Worm (Caenorhabditis elegans) whole organism, late embryonic: ENCODE measurements around the gene C39B10.5.

Source experiments
- F13H6.1 ChIP-seq: sonication (generic microtip); optimal IDR thresholded peaks from 2 replicates; lab custom pipeline; 2016; ENCODE audit warnings: missing genetic modification characterization, missing compliant biosample characterization
- ama-1 ChIP-seq: fragments of 150-350 bp; optimal IDR thresholded peaks from 2 replicates; lab custom pipeline; 2014
- elt-2 ChIP-seq: sonication (generic microtip); optimal IDR thresholded peaks from 2 replicates; lab custom pipeline; 2016; ENCODE audit warnings: missing genetic modification reagents, missing genetic modification characterization, missing compliant biosample characterization
- fkh-10 ChIP-seq: fragments of 150-350 bp; optimal IDR thresholded peaks from 2 replicates; lab custom pipeline; 2014; ENCODE audit warnings: missing biosample characterization, missing genetic modification reagents, missing genetic modification characterization
- mec-3 ChIP-seq: sonication (generic microtip); optimal IDR thresholded peaks from 2 replicates; lab custom pipeline; 2016; ENCODE audit warnings: borderline replicate concordance, missing genetic modification characterization, missing compliant biosample characterization
- nfya-1 ChIP-seq: sonication (generic microtip); optimal IDR thresholded peaks from 2 replicates; lab custom pipeline; 2017; ENCODE audit warnings: missing genetic modification characterization, mild to moderate bottlenecking, missing compliant biosample characterization, antibody characterized with exemption, moderate library complexity
- unc-55 ChIP-seq: sonication (generic microtip); optimal IDR thresholded peaks from 2 replicates; lab custom pipeline; 2017; ENCODE audit warnings: missing biosample characterization, missing genetic modification reagents, missing genetic modification characterization
- ztf-16 ChIP-seq: sonication (generic microtip); optimal IDR thresholded peaks from 2 replicates; lab custom pipeline; 2017; ENCODE audit warnings: missing genetic modification characterization, missing compliant biosample characterization

DNA sequence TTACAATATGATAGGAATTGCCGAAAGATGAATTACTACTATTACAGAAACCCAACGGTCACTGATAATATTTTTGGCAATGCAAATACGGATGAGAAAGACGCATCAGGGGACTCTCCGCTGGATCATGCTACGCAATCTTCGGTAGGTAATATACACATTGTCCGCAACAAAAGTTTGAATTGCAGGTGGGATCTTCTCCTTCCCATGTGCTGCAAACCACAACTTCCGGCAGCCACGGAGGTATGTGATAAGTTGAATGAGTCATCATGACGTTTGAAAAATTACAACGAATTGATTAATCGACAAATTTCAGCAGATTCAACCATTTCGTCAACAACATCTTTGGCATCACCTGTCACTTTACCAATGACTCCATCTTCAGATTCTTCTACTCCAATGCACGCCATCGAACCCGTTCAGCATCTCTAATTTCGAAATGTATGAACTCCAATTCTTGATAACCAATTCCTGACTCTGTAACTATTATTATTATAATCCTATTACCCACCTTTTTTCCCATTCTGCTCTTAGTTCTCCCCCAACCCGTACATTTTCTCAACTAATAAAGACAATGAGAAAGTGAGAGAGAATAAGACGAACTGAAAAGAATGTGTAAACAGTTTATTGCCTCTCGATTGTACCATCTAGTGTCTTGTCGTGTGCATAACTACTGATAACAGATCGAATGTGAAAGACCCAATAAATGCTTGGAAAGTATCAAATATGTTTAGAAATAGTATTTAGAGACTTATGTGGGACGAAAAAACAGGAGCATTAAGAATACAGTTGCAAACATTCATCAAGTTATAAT, 30.2 kb downstream of the C39B10.5 start:
- TF ChIP-seq ztf-16 (tag; lab: Kevin White, UChicago) = no peak
- no peak for TF ChIP-seq elt-2 (tag; lab: Kevin White, UChicago)
- TF ChIP-seq F13H6.1 = no peak
- TF ChIP-seq nfya-1 = no peak
- TF ChIP-seq fkh-10 (GFP tag; lab: Kevin White, UChicago) = no peak
- no peak for TF ChIP-seq mec-3 (tag; lab: Kevin White, UChicago)
- TF ChIP-seq ama-1 (lab: Kevin White, UChicago) = no peak
- no peak for TF ChIP-seq unc-55 (GFP tag; lab: Kevin White, UChicago)
